Worm (Caenorhabditis elegans) whole organism, L4/young adult: Measurements from ENCODE around the gene lys-1.

Experiments
- W03F9.2 ChIP-seq: fragments of 150-350 bp; optimal IDR thresholded peaks from 2 replicates; lab custom pipeline; 2014; ENCODE audit warnings: missing biosample characterization, missing genetic modification characterization
- dao-5 ChIP-seq: sonication (generic microtip); optimal IDR thresholded peaks from 2 replicates; lab custom pipeline; 2016; ENCODE audit warnings: missing genotype, missing genetic modification characterization, moderate library complexity, missing compliant biosample characterization
- him-1 ChIP-seq: sonication (generic microtip); optimal IDR thresholded peaks from 2 replicates; lab custom pipeline; 2016; ENCODE audit warnings: missing genotype, missing genetic modification reagents, missing genetic modification characterization, missing compliant biosample characterization

The lys-1 gene

DNA sequence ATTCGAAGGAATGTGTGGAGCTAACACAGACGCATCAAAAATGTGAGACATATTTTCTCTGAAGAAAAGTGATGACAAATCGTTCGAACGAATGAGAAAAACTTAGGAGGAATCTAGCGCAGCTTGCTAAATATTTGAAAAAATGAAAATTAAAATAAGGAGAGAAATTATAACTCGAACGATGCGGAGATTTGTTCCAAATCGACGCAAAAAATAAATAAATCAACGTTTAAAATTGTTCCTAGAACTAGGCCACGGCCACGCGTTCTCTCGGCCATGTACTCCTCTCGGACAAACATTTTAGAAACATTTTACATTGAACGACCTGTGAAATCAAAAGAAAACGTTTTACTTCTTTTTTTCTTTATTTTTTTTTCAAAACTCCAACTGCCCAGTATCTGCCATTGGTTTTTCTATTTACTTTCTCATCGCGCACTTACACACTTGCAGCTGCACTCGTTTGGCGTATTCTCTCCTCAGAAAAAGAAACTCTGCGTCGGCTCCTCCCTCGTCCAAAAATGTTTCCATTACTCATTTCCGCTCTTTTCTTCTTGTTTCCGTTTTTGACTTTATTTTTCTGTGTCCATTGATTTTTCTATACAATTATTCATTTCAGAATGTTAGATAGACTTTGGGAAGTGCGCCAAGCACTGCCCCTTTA lies 42.5 kb downstream of the lys-1 start, which contains the start of the genes gna-1 and B0024.13:
Gene gna-1, minus strand, starts transcription at position 51 of the 661 bp plus-strand sequence.
Gene B0024.13, plus strand, starts transcription at position 611 of the 661 bp plus-strand sequence.
- no peak for TF ChIP-seq W03F9.2
- TF ChIP-seq him-1 (tag; lab: Kevin White, UChicago) = no peak
- TF ChIP-seq dao-5 = no peak

DNA sequence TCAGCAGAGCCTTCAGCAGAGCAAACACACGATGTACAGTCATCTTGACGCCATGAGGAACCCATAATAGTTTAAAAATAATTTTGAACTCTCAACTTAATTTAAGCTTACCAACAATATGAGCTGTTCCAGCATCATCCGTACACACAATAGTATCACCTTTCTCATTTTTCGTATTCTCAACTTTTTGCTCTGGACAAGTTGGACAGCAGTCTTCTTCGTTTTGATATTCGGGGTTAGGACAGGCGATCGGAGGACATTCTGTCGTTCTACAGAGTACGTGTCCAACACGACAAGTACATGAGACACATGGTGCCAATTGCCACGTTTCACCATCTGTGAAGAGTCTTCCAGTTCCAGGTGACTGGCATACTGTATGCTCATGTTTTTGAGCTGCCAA lies 45.8 kb downstream of the lys-1 start:
- no peak for TF ChIP-seq dao-5
- no peak for TF ChIP-seq him-1 (tag; lab: Kevin White, UChicago)
- TF ChIP-seq W03F9.2 = no peak

DNA sequence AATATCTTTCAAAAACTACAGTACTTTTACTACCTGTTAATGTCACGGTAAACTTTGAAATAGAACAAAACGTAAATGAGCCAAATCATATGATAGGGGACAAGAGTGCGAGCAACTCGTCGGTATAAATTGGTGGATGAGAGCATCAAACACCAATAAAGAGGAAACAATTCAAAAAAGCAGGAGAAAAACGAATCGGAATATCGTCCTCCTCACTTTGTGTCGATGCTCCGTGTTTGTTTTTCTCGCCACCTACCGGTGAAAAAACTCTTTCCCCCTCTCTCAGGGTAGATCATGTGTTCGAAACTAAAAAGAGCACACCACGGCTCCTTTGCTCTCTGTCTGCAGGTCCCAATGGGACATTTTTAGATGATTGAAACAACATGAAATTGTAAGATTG lies 50.4 kb downstream of the lys-1 start:
- TF ChIP-seq dao-5 (no peak), him-1 (tag; lab: Kevin White, UChicago) (no peak), W03F9.2 (no peak)
